Worm (Caenorhabditis elegans) whole organism, L4 larva: ENCODE measurements around the gene gei-8.

Source experiments
- ama-1 ChIP-seq: fragments of 150-350 bp; optimal IDR thresholded peaks from 2 replicates; lab custom pipeline; 2014; ENCODE audit warnings: inconsistent platforms, mixed read lengths
- fos-1 ChIP-seq: fragments of 150-350 bp; optimal IDR thresholded peaks from 2 replicates; lab custom pipeline; 2014; ENCODE audit warnings: missing biosample characterization, missing genetic modification characterization
- hif-1 ChIP-seq, 2 experiments: sonication (generic microtip); optimal IDR thresholded peaks; 2 replicates each; lab custom pipeline; 2016 to 2017; ENCODE audit warnings: missing compliant biosample characterization in 2 of 2, missing genetic modification characterization in 2 of 2, missing genetic modification reagents in 2 of 2, missing genotype in 2 of 2, mild to moderate bottlenecking in 1 of 2
- lin-13 ChIP-seq: fragments of 150-350 bp; optimal IDR thresholded peaks from 2 replicates; lab custom pipeline; 2014; ENCODE audit warnings: missing biosample characterization, missing genetic modification reagents, missing genetic modification characterization
- nhr-28 ChIP-seq: fragments of 150-350 bp; optimal IDR thresholded peaks from 2 replicates; lab custom pipeline; 2014; ENCODE audit warnings: missing biosample characterization, missing genetic modification characterization
- nhr-77 ChIP-seq: fragments of 150-350 bp; optimal IDR thresholded peaks from 2 replicates; lab custom pipeline; 2014; ENCODE audit warnings: missing biosample characterization, missing genetic modification characterization
- snpc-4 ChIP-seq: fragments of 150-350 bp; optimal IDR thresholded peaks from 2 replicates; lab custom pipeline; 2014; ENCODE audit warnings: missing biosample characterization, missing genetic modification characterization
- unc-62 ChIP-seq, 3 experiments: fragments of 150-350 bp in 1 of 3; sonication (generic microtip); optimal IDR thresholded peaks in 2 of 3; peaks in 1 of 3; 1 replicate in 1 of 3; 2 replicates in 2 of 3; lab custom pipeline; 2014 to 2017; ENCODE audit warnings: missing biosample characterization in 3 of 3, missing genetic modification characterization in 3 of 3, missing genetic modification reagents in 3 of 3, missing genotype in 1 of 3
- ztf-11 ChIP-seq: fragments of 150-350 bp; optimal IDR thresholded peaks from 2 replicates; lab custom pipeline; 2014; ENCODE audit warnings: missing biosample characterization, missing genetic modification characterization

ce11 chrIII:8137777-8138176, 16.7 kb upstream of the gei-8 start, which contains the start of gene hsp-12.2:
- TF ChIP-seq snpc-4 (tag; lab: Kevin White, UChicago) (no peak), nhr-28 (tag; lab: Kevin White, UChicago) (no peak), nhr-77 (tag; lab: Kevin White, UChicago) (no peak), lin-13 (GFP tag; lab: Kevin White, UChicago) (no peak), ztf-11 (tag; lab: Kevin White, UChicago) (no peak), ama-1 (lab: Kevin White, UChicago) (no peak), fos-1 (tag; lab: Kevin White, UChicago) (no peak), unc-62 (GFP tag; optimal IDR thresholded peaks at IDR 0.05 in 1 of 2; lab: Kevin White, UChicago) (no peak), unc-62 (tag; optimal IDR thresholded peaks at IDR 0.05; lab: Kevin White, UChicago) (no peak), hif-1 (tag; optimal IDR thresholded peaks at IDR 0.05; lab: Kevin White, UChicago) (no peak)
